Fruit fly (Drosophila melanogaster) whole organism, prepupa: ENCODE measurements around the gene Evi5.

Experiments used
- Blimp-1 ChIP-seq: fragments of 200-800 bp; sonication (Bioruptor generic); optimal IDR thresholded peaks from 3 replicates; lab custom pipeline; 2017; ENCODE audit warnings: missing biosample characterization, missing genetic modification characterization, mild to moderate bottlenecking, moderate library complexity, missing genetic modification reagents
- CG10631 ChIP-seq: fragments of 200-800 bp; sonication (Bioruptor generic); optimal IDR thresholded peaks from 2 replicates; lab custom pipeline; 2016; ENCODE audit warnings: missing biosample characterization, missing genetic modification characterization
- CG11294 ChIP-seq: fragments of 200-800 bp; sonication (Bioruptor generic); IDR thresholded peaks from 2 replicates; pipeline ENCODE4 v1.3.6; 2022; ENCODE audit warnings: missing biosample characterization, missing genetic modification characterization
- CG11902 ChIP-seq: fragments of 200-800 bp; sonication (Bioruptor generic); optimal IDR thresholded peaks from 3 replicates; lab custom pipeline; 2016; ENCODE audit warnings: missing biosample characterization, missing genetic modification characterization
- CG1621 ChIP-seq: fragments of 200-800 bp; sonication (Bioruptor generic); optimal IDR thresholded peaks from 3 replicates; lab custom pipeline; 2018; ENCODE audit warnings: missing biosample characterization, mild to moderate bottlenecking, missing genetic modification characterization
- CG16779 ChIP-seq: fragments of 200-800 bp; sonication (Bioruptor generic); optimal IDR thresholded peaks from 3 replicates; lab custom pipeline; 2017; ENCODE audit warnings: missing biosample characterization, mild to moderate bottlenecking, missing genetic modification characterization
- CG3032 ChIP-seq: fragments of 200-800 bp; optimal IDR thresholded peaks from 2 replicates; lab custom pipeline; 2019; ENCODE audit warnings: missing biosample characterization, mild to moderate bottlenecking, missing genetic modification characterization, moderate library complexity
- CG31627 ChIP-seq: fragments of 200-800 bp; sonication (Bioruptor generic); optimal IDR thresholded peaks from 3 replicates; lab custom pipeline; 2016; ENCODE audit warnings: missing biosample characterization, missing genetic modification characterization
- CG32006 ChIP-seq: fragments of 200-800 bp; sonication (Bioruptor generic); optimal IDR thresholded peaks from 3 replicates; lab custom pipeline; 2017; ENCODE audit warnings: missing biosample characterization, mild to moderate bottlenecking, missing genetic modification characterization
- CG34406 ChIP-seq: fragments of 200-800 bp; sonication (Bioruptor generic); optimal IDR thresholded peaks from 3 replicates; lab custom pipeline; 2016; ENCODE audit warnings: missing biosample characterization, missing genetic modification characterization
- CG3919 ChIP-seq: fragments of 200-800 bp; sonication (Bioruptor generic); optimal IDR thresholded peaks from 3 replicates; lab custom pipeline; 2016; ENCODE audit warnings: missing biosample characterization, missing genetic modification characterization
- CG4318 ChIP-seq: fragments of 200-800 bp; sonication (Bioruptor generic); optimal IDR thresholded peaks from 3 replicates; lab custom pipeline; 2017; ENCODE audit warnings: missing biosample characterization, mild to moderate bottlenecking, missing genetic modification characterization
- CG6163 ChIP-seq: fragments of 200-800 bp; sonication (Bioruptor generic); IDR thresholded peaks from 3 replicates; pipeline ENCODE4 v1.3.6; 2022; ENCODE audit warnings: missing biosample characterization, missing genetic modification characterization
- CG6792 ChIP-seq: fragments of 200-800 bp; sonication (Bioruptor generic); optimal IDR thresholded peaks from 3 replicates; lab custom pipeline; 2016; ENCODE audit warnings: missing biosample characterization, missing genetic modification characterization
- CG6808 ChIP-seq: fragments of 200-800 bp; sonication (Bioruptor generic); optimal IDR thresholded peaks from 3 replicates; lab custom pipeline; 2017; ENCODE audit warnings: missing biosample characterization, missing genetic modification characterization, mild to moderate bottlenecking, moderate library complexity, missing genetic modification reagents
- CG6854 ChIP-seq: fragments of 200-800 bp; sonication (Bioruptor generic); optimal IDR thresholded peaks from 2 replicates; lab custom pipeline; 2017; ENCODE audit warnings: missing biosample characterization, mild to moderate bottlenecking, missing genetic modification characterization
- CG7368 ChIP-seq: fragments of 200-800 bp; sonication (Bioruptor generic); optimal IDR thresholded peaks from 3 replicates; lab custom pipeline; 2016; ENCODE audit warnings: missing biosample characterization, missing genetic modification characterization
- CG8632 ChIP-seq: fragments of 200-800 bp; sonication (Bioruptor generic); optimal IDR thresholded peaks from 3 replicates; lab custom pipeline; 2016; ENCODE audit warnings: missing biosample characterization, missing genetic modification characterization
- Eip75B ChIP-seq: fragments of 200-800 bp; sonication (Bioruptor generic); optimal IDR thresholded peaks from 3 replicates; lab custom pipeline; 2016; ENCODE audit warnings: missing biosample characterization, missing genetic modification characterization
- Eip93F ChIP-seq: fragments of 200-800 bp; sonication (Bioruptor generic); optimal IDR thresholded peaks from 2 replicates; lab custom pipeline; 2016; ENCODE audit warnings: missing biosample characterization, mild to moderate bottlenecking, missing genetic modification characterization
- Ets21C ChIP-seq: fragments of 200-800 bp; sonication (Bioruptor generic); optimal IDR thresholded peaks from 3 replicates; lab custom pipeline; 2016; ENCODE audit warnings: missing biosample characterization, missing genetic modification characterization
- Ets96B ChIP-seq: fragments of 200-800 bp; optimal IDR thresholded peaks from 2 replicates; lab custom pipeline; 2019; ENCODE audit warnings: missing biosample characterization, mild to moderate bottlenecking, missing genetic modification characterization, moderate library complexity
- Hr39 ChIP-seq: fragments of 200-800 bp; sonication (Bioruptor generic); optimal IDR thresholded peaks from 2 replicates; lab custom pipeline; 2016; ENCODE audit warnings: missing biosample characterization, missing genetic modification characterization
- Lpt ChIP-seq: fragments of 200-800 bp; sonication (Bioruptor generic); optimal IDR thresholded peaks from 3 replicates; lab custom pipeline; 2016; ENCODE audit warnings: missing biosample characterization, missing genetic modification characterization
- Met ChIP-seq: fragments of 200-800 bp; sonication (Bioruptor generic); optimal IDR thresholded peaks from 3 replicates; lab custom pipeline; 2016; ENCODE audit warnings: missing biosample characterization, missing genetic modification characterization
- OdsH ChIP-seq: fragments of 200-800 bp; sonication (Bioruptor generic); optimal IDR thresholded peaks from 3 replicates; lab custom pipeline; 2016; ENCODE audit warnings: missing biosample characterization, missing genetic modification characterization
- Smox ChIP-seq: fragments of 200-800 bp; sonication (Bioruptor generic); optimal IDR thresholded peaks from 3 replicates; lab custom pipeline; 2016; ENCODE audit warnings: missing biosample characterization, missing genetic modification characterization
- Sox102F ChIP-seq: fragments of 200-800 bp; sonication (Bioruptor generic); optimal IDR thresholded peaks from 2 replicates; lab custom pipeline; 2016; ENCODE audit warnings: missing biosample characterization, mild to moderate bottlenecking, missing genetic modification characterization
- achi ChIP-seq: fragments of 200-800 bp; sonication (Bioruptor generic); optimal IDR thresholded peaks from 3 replicates; lab custom pipeline; 2016; ENCODE audit warnings: missing biosample characterization, missing genetic modification characterization
- acj6 ChIP-seq: fragments of 200-800 bp; sonication (Bioruptor generic); optimal IDR thresholded peaks from 3 replicates; lab custom pipeline; 2016; ENCODE audit warnings: missing biosample characterization, missing genetic modification characterization
- dac ChIP-seq: fragments of 200-800 bp; sonication (Bioruptor generic); optimal IDR thresholded peaks from 2 replicates; lab custom pipeline; 2017; ENCODE audit warnings: missing biosample characterization, mild to moderate bottlenecking, missing genetic modification characterization
- dsx ChIP-seq: fragments of 200-800 bp; optimal IDR thresholded peaks from 3 replicates; lab custom pipeline; 2019; ENCODE audit warnings: missing biosample characterization, mild to moderate bottlenecking, missing genetic modification characterization, moderate library complexity; ENCODE audit not compliant: poor library complexity, severe bottlenecking
- eg ChIP-seq: fragments of 200-800 bp; sonication (Bioruptor generic); IDR thresholded peaks from 3 replicates; pipeline ENCODE4 v1.3.6; 2022; ENCODE audit warnings: missing biosample characterization, missing genetic modification characterization
- fd59A ChIP-seq: fragments of 200-800 bp; sonication (Bioruptor generic); optimal IDR thresholded peaks from 2 replicates; lab custom pipeline; 2017; ENCODE audit warnings: missing biosample characterization, mild to moderate bottlenecking, missing genetic modification characterization, missing genetic modification reagents
- fd85E ChIP-seq: fragments of 200-800 bp; sonication (Bioruptor generic); optimal IDR thresholded peaks from 3 replicates; lab custom pipeline; 2016; ENCODE audit warnings: missing biosample characterization, missing genetic modification characterization
- fkh ChIP-seq: fragments of 200-800 bp; sonication (Bioruptor generic); optimal IDR thresholded peaks from 3 replicates; lab custom pipeline; 2017; ENCODE audit warnings: missing biosample characterization, mild to moderate bottlenecking, missing genetic modification characterization, moderate library complexity
- net ChIP-seq: fragments of 200-800 bp; sonication (Bioruptor generic); optimal IDR thresholded peaks from 3 replicates; lab custom pipeline; 2016; ENCODE audit warnings: missing biosample characterization, missing genetic modification characterization
- pdm3 ChIP-seq: fragments of 200-800 bp; sonication (Bioruptor generic); optimal IDR thresholded peaks from 3 replicates; lab custom pipeline; 2016; ENCODE audit warnings: missing biosample characterization, missing genetic modification characterization
- salr ChIP-seq, 2 experiments: fragments of 200-800 bp; sonication (Bioruptor generic); optimal IDR thresholded peaks; 3 replicates each; lab custom pipeline; 2016 to 2018; ENCODE audit warnings: missing biosample characterization in 2 of 2, missing genetic modification characterization in 2 of 2, mild to moderate bottlenecking in 1 of 2
- ss ChIP-seq, 2 experiments: fragments of 200-800 bp; sonication (Bioruptor generic); optimal IDR thresholded peaks; 2 replicates in 1 of 2; 3 replicates in 1 of 2; lab custom pipeline; 2017 to 2018; ENCODE audit warnings: mild to moderate bottlenecking in 2 of 2, missing biosample characterization in 2 of 2, missing genetic modification characterization in 2 of 2, moderate library complexity in 1 of 2
- svp ChIP-seq: fragments of 200-800 bp; sonication (Bioruptor generic); peaks from one replicate; lab custom pipeline; 2016; ENCODE audit warnings: missing biosample characterization, missing genetic modification characterization
- topi ChIP-seq: fragments of 200-800 bp; sonication (Bioruptor generic); optimal IDR thresholded peaks from 3 replicates; lab custom pipeline; 2016; ENCODE audit warnings: missing biosample characterization, missing genetic modification characterization
- vri ChIP-seq: fragments of 200-800 bp; sonication (Bioruptor generic); optimal IDR thresholded peaks from 3 replicates; lab custom pipeline; 2016; ENCODE audit warnings: missing biosample characterization, mild to moderate bottlenecking, missing genetic modification characterization

Gene Evi5

dm6 chrX:11413090-11413489 is 41.1 kb downstream of the Evi5 start, which contains the start of gene Gr10b:
Gr10b (minus strand) TSS chrX:11413190.
- TF ChIP-seq CG7368 (GFP tag; lab: Kevin White, UChicago) (no peak), CG32006 (no peak), CG10631 (GFP tag; lab: Kevin White, UChicago) (no peak), salr (GFP tag; optimal IDR thresholded peaks at IDR 0.05; lab: Kevin White, UChicago) (no peak), fd85E (GFP tag; lab: Kevin White, UChicago) (no peak), Smox (GFP tag; lab: Kevin White, UChicago) (no peak)

dm6 chrX:11409647-11410046 is 44.5 kb downstream of the Evi5 start, which contains the start of gene CG15196:
CG15196 (plus strand) TSS chrX:11409947.
- TF ChIP-seq salr (GFP tag; optimal IDR thresholded peaks at IDR 0.05; lab: Kevin White, UChicago): no peak
- TF ChIP-seq CG6792 (GFP tag; lab: Kevin White, UChicago): no peak
- TF ChIP-seq CG16779 (tag; lab: Kevin White, UChicago): no peak
- TF ChIP-seq Ets21C (GFP tag; lab: Kevin White, UChicago): no peak
- no peak for TF ChIP-seq vri (GFP tag; lab: Kevin White, UChicago)
- TF ChIP-seq CG6854 (GFP tag; lab: Kevin White, UChicago): no peak
- no peak for TF ChIP-seq CG6163

dm6 chrX:11404247-11404646 is 49.9 kb downstream of the Evi5 start:
- TF ChIP-seq Ets21C (GFP tag; lab: Kevin White, UChicago) (no peak), fd59A (no peak), fd85E (GFP tag; lab: Kevin White, UChicago) (no peak), fkh (GFP tag; lab: Kevin White, UChicago) (no peak), CG3032 (no peak), CG6163 (no peak), acj6 (GFP tag; lab: Kevin White, UChicago) (no peak), CG11902 (GFP tag; lab: Kevin White, UChicago) (no peak), ss (GFP tag; optimal IDR thresholded peaks at IDR 0.05; lab: Kevin White, UChicago) (no peak), Lpt (no peak), CG16779 (tag; lab: Kevin White, UChicago) (no peak), dsx (no peak), Hr39 (GFP tag; lab: Kevin White, UChicago) (no peak), net (GFP tag; lab: Kevin White, UChicago) (no peak), CG11294 (GFP tag; lab: Robert Waterston, UW) (no peak)
- TF ChIP-seq, all 60 proteins: peak for 0

- TF ChIP-seq topi (GFP tag; lab: Kevin White, UChicago) (no peak), OdsH (GFP tag; lab: Kevin White, UChicago) (no peak), CG4318 (GFP tag; lab: Kevin White, UChicago) (no peak), Eip93F (GFP tag; lab: Kevin White, UChicago) (no peak), dac (GFP tag; lab: Kevin White, UChicago) (no peak), CG32006 (no peak), CG3919 (GFP tag; lab: Kevin White, UChicago) (no peak), dsx (no peak), Ets96B (tag; lab: Kevin White, UChicago) (no peak), CG6792 (GFP tag; lab: Kevin White, UChicago) (no peak), CG7368 (GFP tag; lab: Kevin White, UChicago) (no peak), Eip75B (GFP tag; lab: Kevin White, UChicago) (no peak), Sox102F (no peak), eg (no peak; the same call in 2 of the 3 replicates), svp (GFP tag; lab: Kevin White, UChicago) (no peak), CG8632 (GFP tag; lab: Kevin White, UChicago) (no peak), fd85E (GFP tag; lab: Kevin White, UChicago) (no peak), net (GFP tag; lab: Kevin White, UChicago) (no peak), CG16779 (tag; lab: Kevin White, UChicago) (no peak), Hr39 (GFP tag; lab: Kevin White, UChicago) (no peak), Ets21C (GFP tag; lab: Kevin White, UChicago) (no peak), Blimp-1 (GFP tag; lab: Kevin White, UChicago) (no peak), CG3032 (no peak), pdm3 (no peak), CG34406 (GFP tag; lab: Kevin White, UChicago) (no peak), CG6808 (no peak), Met (GFP tag; lab: Kevin White, UChicago) (no peak), CG6854 (GFP tag; lab: Kevin White, UChicago) (no peak), CG31627 (GFP tag; lab: Kevin White, UChicago) (peak; percentile 22), CG1621 (no peak), achi (no peak)
These were observed 61.1 kb downstream of the Evi5 start for dm6 chrX:11393003-11393620.
